Fruit fly (Drosophila melanogaster) whole organism, embryonic: ENCODE measurements around the gene Ac3.

Experiments
- CG12071 ChIP-seq: fragments of 200-800 bp; sonication (Bioruptor generic); optimal IDR thresholded peaks from 3 replicates; lab custom pipeline; 2018; ENCODE audit warnings: missing biosample characterization, mild to moderate bottlenecking, missing genetic modification characterization
- CG18262 ChIP-seq: fragments of 200-800 bp; optimal IDR thresholded peaks from 3 replicates; lab custom pipeline; 2019; ENCODE audit warnings: missing biosample characterization, mild to moderate bottlenecking, missing genetic modification characterization, moderate library complexity
- CG6791 ChIP-seq: fragments of 200-800 bp; sonication (Bioruptor generic); IDR thresholded peaks from 3 replicates; pipeline ENCODE4 v1.3.6; 2022; ENCODE audit warnings: missing biosample characterization, missing genetic modification characterization; ENCODE audit not compliant: partially characterized antibody
- CG6854 ChIP-seq: fragments of 200-800 bp; sonication (Bioruptor generic); optimal IDR thresholded peaks from 3 replicates; lab custom pipeline; 2017; ENCODE audit warnings: missing biosample characterization, mild to moderate bottlenecking, missing genetic modification characterization
- CTCF ChIP-seq: fragments of 200-800 bp; sonication (Bioruptor generic); optimal IDR thresholded peaks from 2 replicates; lab custom pipeline; 2017; ENCODE audit warnings: missing biosample characterization, mild to moderate bottlenecking, missing genetic modification characterization, moderate library complexity
- CrebB ChIP-seq: fragments of 200-800 bp; sonication (Bioruptor generic); optimal IDR thresholded peaks from 3 replicates; lab custom pipeline; 2018; ENCODE audit warnings: missing biosample characterization, mild to moderate bottlenecking, missing genetic modification characterization
- Dfd ChIP-seq, 2 experiments: fragments of >200 bp; optimal IDR thresholded peaks; 2 replicates each; lab custom pipeline; 2017; ENCODE audit warnings: missing biosample characterization in 2 of 2, missing genetic modification characterization in 2 of 2
- Ets65A ChIP-seq: fragments of 200-800 bp; sonication (Bioruptor generic); peaks from one replicate; lab custom pipeline; 2016; ENCODE audit warnings: missing biosample characterization, missing genetic modification characterization
- disco-r ChIP-seq: fragments of 200-800 bp; sonication (Bioruptor generic); optimal IDR thresholded peaks from 2 replicates; lab custom pipeline; 2016; ENCODE audit warnings: missing biosample characterization, missing genetic modification characterization
- fd96Cb ChIP-seq: fragments of 200-800 bp; sonication (Bioruptor generic); optimal IDR thresholded peaks from 2 replicates; lab custom pipeline; 2018; ENCODE audit warnings: missing biosample characterization, mild to moderate bottlenecking, missing genetic modification characterization, moderate library complexity
- pita ChIP-seq: fragments of 200-800 bp; sonication (Bioruptor generic); optimal IDR thresholded peaks from 2 replicates; lab custom pipeline; 2017; ENCODE audit warnings: missing biosample characterization, mild to moderate bottlenecking, missing genetic modification characterization

DNA sequence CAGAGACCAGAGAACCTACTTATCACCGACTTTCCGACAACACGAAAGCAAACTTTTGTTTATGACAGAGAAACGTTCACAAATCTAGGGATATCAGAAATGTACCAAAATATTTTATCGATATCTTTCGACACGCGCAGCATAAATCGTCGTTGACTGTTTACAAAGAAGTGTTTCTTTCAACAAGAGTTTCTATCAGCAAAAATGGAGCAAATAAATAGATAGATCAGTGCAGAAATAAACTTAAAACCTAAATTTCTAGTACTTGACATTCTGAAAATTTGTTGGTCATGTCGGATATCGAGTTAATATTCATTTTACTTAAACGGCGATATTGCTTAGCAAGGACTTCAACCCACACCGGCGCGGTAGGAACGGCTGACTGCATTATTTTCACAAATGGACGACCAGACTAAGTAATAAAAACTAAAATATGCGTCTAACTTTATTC lies 45.1 kb downstream of the Ac3 start, which contains the start of gene CG2225:
- no peak for TF ChIP-seq disco-r (GFP tag; lab: Kevin White, UChicago)
- TF ChIP-seq CG12071 (GFP tag; lab: Kevin White, UChicago), result no peak
- TF ChIP-seq fd96Cb (tag; lab: Kevin White, UChicago), result no peak
- TF ChIP-seq pita (GFP tag; lab: Kevin White, UChicago), result peak; percentile 43
- no peak for TF ChIP-seq CG6854 (GFP tag; lab: Kevin White, UChicago)
- peak; percentile 25 for TF ChIP-seq Ets65A (GFP tag; lab: Kevin White, UChicago)
- TF ChIP-seq Dfd (GFP tag; optimal IDR thresholded peaks at IDR 0.05; lab: Kevin White, UChicago), result no peak
- TF ChIP-seq CG18262, result no peak
- TF ChIP-seq CG6791 (GFP tag; lab: Robert Waterston, UW), result 0 out of 3 replicates have a peak, but pooled peaks have one; percentile 54
- TF ChIP-seq CTCF (GFP tag; lab: Kevin White, UChicago), result peak; percentile 74
- TF ChIP-seq CrebB (tag; lab: Kevin White, UChicago), result no peak
